Worm (Caenorhabditis elegans): ENCODE measurements around the gene K10D11.5.

K10D11.5 gene

ce11 chrIV:12948470-12948869, 43.2 kb downstream of the K10D11.5 start, which contains the start of gene F55G11.10:
Gene F55G11.10 (plus strand): TSS chrIV:12948770.
- TF ChIP-seq bed-3 (GFP tag; optimal IDR thresholded peaks at IDR 0.05) = no peak
- no peak for TF ChIP-seq ham-2 (GFP tag; optimal IDR thresholded peaks at IDR 0.05)
- TF ChIP-seq mab-5 (tag; optimal IDR thresholded peaks at IDR 0.05) = no peak
- TF ChIP-seq unc-120 (tag; optimal IDR thresholded peaks at IDR 0.05; ENCODE audit: poor library complexity, severe bottlenecking) = no peak
- no peak for TF ChIP-seq drap-1 (GFP tag; optimal IDR thresholded peaks at IDR 0.05)
- no peak for TF ChIP-seq flh-1 (GFP tag; optimal IDR thresholded peaks at IDR 0.05)
- TF ChIP-seq nhr-76 (tag; optimal IDR thresholded peaks at IDR 0.05) = no peak
- no peak for TF ChIP-seq mep-1 (tag; optimal IDR thresholded peaks at IDR 0.05)
- no peak for TF ChIP-seq M03D4.4 (tag; optimal IDR thresholded peaks at IDR 0.05)
- no peak for TF ChIP-seq nhr-237 (tag; optimal IDR thresholded peaks at IDR 0.05)
- no peak for TF ChIP-seq ceh-43 (GFP tag; optimal IDR thresholded peaks at IDR 0.05)
- no peak for TF ChIP-seq mls-2 (tag; optimal IDR thresholded peaks at IDR 0.05)
- TF ChIP-seq tbx-8 (GFP tag; optimal IDR thresholded peaks at IDR 0.05) = no peak
- no peak for TF ChIP-seq sem-2 (GFP tag; optimal IDR thresholded peaks at IDR 0.05)
- TF ChIP-seq zip-8 (tag; optimal IDR thresholded peaks at IDR 0.05) = no peak
- TF ChIP-seq lin-13 (tag; optimal IDR thresholded peaks at IDR 0.05) = no peak
- no peak for TF ChIP-seq unc-39 (tag; optimal IDR thresholded peaks at IDR 0.05)

ce11 chrIV:12946488-12946887, 45.2 kb downstream of the K10D11.5 start, which contains the start of gene F55G11.1:
Gene F55G11.1 (minus strand): TSS chrIV:12946588.
- TF ChIP-seq tbx-8 (GFP tag; optimal IDR thresholded peaks at IDR 0.05) (no peak), M03D4.4 (tag; optimal IDR thresholded peaks at IDR 0.05) (no peak), ces-1 (GFP tag; optimal IDR thresholded peaks at IDR 0.05) (no peak), ceh-39 (tag; optimal IDR thresholded peaks at IDR 0.05) (no peak), bed-3 (GFP tag; optimal IDR thresholded peaks at IDR 0.05) (no peak), nhr-76 (tag; optimal IDR thresholded peaks at IDR 0.05) (no peak), zip-8 (tag; optimal IDR thresholded peaks at IDR 0.05) (no peak)

ce11 chrIV:12942633-12943032, 49.0 kb downstream of the K10D11.5 start, which contains the start of gene dct-19:
Gene dct-19 (plus strand): TSS chrIV:12942933.
- TF ChIP-seq lin-13 (tag; optimal IDR thresholded peaks at IDR 0.05) (no peak), hlh-1 (tag; optimal IDR thresholded peaks at IDR 0.05) (no peak), drap-1 (GFP tag; optimal IDR thresholded peaks at IDR 0.05) (no peak), lin-32 (GFP tag; optimal IDR thresholded peaks at IDR 0.05) (no peak), pha-4 (tag; optimal IDR thresholded peaks at IDR 0.05) (no peak), nhr-237 (tag; optimal IDR thresholded peaks at IDR 0.05) (no peak), cnd-1 (tag; optimal IDR thresholded peaks at IDR 0.05) (no peak), mab-5 (tag; optimal IDR thresholded peaks at IDR 0.05) (no peak), mep-1 (tag; optimal IDR thresholded peaks at IDR 0.05) (no peak), ces-1 (GFP tag; optimal IDR thresholded peaks at IDR 0.05) (no peak)

ce11 chrIV:12941254-12941653, 50.4 kb downstream of the K10D11.5 start, which contains the start of gene dod-24:
Gene dod-24 (minus strand): TSS chrIV:12941354.
- TF ChIP-seq nhr-237 (tag; optimal IDR thresholded peaks at IDR 0.05) (no peak), unc-39 (tag; optimal IDR thresholded peaks at IDR 0.05) (no peak), drap-1 (GFP tag; optimal IDR thresholded peaks at IDR 0.05) (no peak), mab-5 (tag; optimal IDR thresholded peaks at IDR 0.05) (no peak), unc-120 (tag; optimal IDR thresholded peaks at IDR 0.05; ENCODE audit: poor library complexity, severe bottlenecking) (no peak), lin-13 (tag; optimal IDR thresholded peaks at IDR 0.05) (no peak), lsy-2 (tag; optimal IDR thresholded peaks at IDR 0.05) (no peak), nhr-76 (tag; optimal IDR thresholded peaks at IDR 0.05) (no peak), sem-2 (GFP tag; optimal IDR thresholded peaks at IDR 0.05) (no peak), hlh-1 (tag; optimal IDR thresholded peaks at IDR 0.05) (no peak), sptf-1 (tag; optimal IDR thresholded peaks at IDR 0.05) (no peak), unc-62 (GFP tag; optimal IDR thresholded peaks at IDR 0.05) (no peak), elt-1 (tag; optimal IDR thresholded peaks at IDR 0.05; ENCODE audit: borderline replicate concordance, insufficient read depth) (no peak), mls-2 (tag; optimal IDR thresholded peaks at IDR 0.05) (no peak), ceh-39 (tag; optimal IDR thresholded peaks at IDR 0.05) (no peak), mep-1 (tag; optimal IDR thresholded peaks at IDR 0.05) (no peak), tbx-8 (GFP tag; optimal IDR thresholded peaks at IDR 0.05) (no peak), ceh-83 (GFP tag; optimal IDR thresholded peaks at IDR 0.05) (no peak), cnd-1 (tag; optimal IDR thresholded peaks at IDR 0.05) (no peak), nhr-12 (tag; optimal IDR thresholded peaks at IDR 0.05) (no peak)

Measured in whole organism, mixed stage, embryonic.